Worm (Caenorhabditis elegans): Measurements from ENCODE around the gene T04A8.7.

DNA sequence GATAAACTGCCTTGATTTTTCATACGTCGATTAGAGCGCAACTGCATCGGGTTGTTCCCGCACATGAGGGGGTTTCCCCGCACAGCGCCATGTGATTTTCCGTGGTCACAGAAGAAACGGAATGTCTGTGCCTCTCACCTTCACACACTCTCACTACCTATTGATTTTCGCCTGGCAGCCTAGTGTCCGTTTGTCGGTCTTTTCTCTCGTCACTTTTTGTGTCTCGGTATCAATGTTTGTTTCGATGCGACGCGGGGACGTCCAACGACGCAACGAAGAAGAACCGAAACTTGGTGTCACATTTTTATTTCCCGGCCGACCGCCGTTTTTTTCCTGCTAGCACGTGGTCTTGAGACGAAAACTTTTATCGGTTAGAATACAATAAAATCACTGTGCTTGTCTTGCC lies 45.8 kb upstream of the T04A8.7 start:
- TF ChIP-seq ceh-28 (tag; optimal IDR thresholded peaks at IDR 0.05) (peak; percentile 95), nhr-28 (tag; optimal IDR thresholded peaks at IDR 0.05) (no peak), pha-4 (tag; optimal IDR thresholded peaks at IDR 0.05) (peak; percentile 94), unc-62 (GFP tag; optimal IDR thresholded peaks at IDR 0.05) (peak; percentile 56), zag-1 (tag; optimal IDR thresholded peaks at IDR 0.05) (no peak), snpc-4 (tag; optimal IDR thresholded peaks at IDR 0.05) (peak; percentile 83), fos-1 (tag; optimal IDR thresholded peaks at IDR 0.05) (peak; percentile 28)
